Worm (Caenorhabditis elegans) whole organism, early embryonic: ENCODE measurements around the gene ceh-23.

Source experiments
- B0310.2 ChIP-seq: sonication (generic microtip); optimal IDR thresholded peaks from 2 replicates; lab custom pipeline; 2016; ENCODE audit warnings: mild to moderate bottlenecking, missing genetic modification characterization, missing compliant biosample characterization
- F13C5.2 ChIP-seq: sonication (generic microtip); optimal IDR thresholded peaks from 2 replicates; lab custom pipeline; 2017; ENCODE audit warnings: mild to moderate bottlenecking, missing genetic modification characterization, inconsistent platforms, missing compliant biosample characterization
- aly-1 ChIP-seq: sonication (generic microtip); optimal IDR thresholded peaks from 2 replicates; lab custom pipeline; 2016; ENCODE audit warnings: missing genetic modification characterization, missing compliant biosample characterization
- ama-1 ChIP-seq: fragments of 150-350 bp; optimal IDR thresholded peaks from 2 replicates; lab custom pipeline; 2014
- ceh-13 ChIP-seq: fragments of 200-800 bp; sonication (Bioruptor generic); optimal IDR thresholded peaks from 2 replicates; lab custom pipeline; 2018; ENCODE audit warnings: mild to moderate bottlenecking, missing genetic modification characterization, missing compliant biosample characterization
- ceh-36 ChIP-seq: sonication (generic microtip); optimal IDR thresholded peaks from 2 replicates; lab custom pipeline; 2016; ENCODE audit warnings: missing genetic modification characterization, inconsistent platforms, missing compliant biosample characterization
- ets-7 ChIP-seq: sonication (generic microtip); optimal IDR thresholded peaks from 2 replicates; lab custom pipeline; 2016; ENCODE audit warnings: missing genotype, missing genetic modification characterization, missing compliant biosample characterization
- flt-1 ChIP-seq: fragments of 200-800 bp; sonication (Bioruptor generic); IDR thresholded peaks from 2 replicates; pipeline ENCODE4 v1.3.6; 2022; ENCODE audit warnings: missing genetic modification characterization, missing compliant biosample characterization
- hmbx-1 ChIP-seq: sonication (generic microtip); optimal IDR thresholded peaks from 2 replicates; lab custom pipeline; 2016; ENCODE audit warnings: mild to moderate bottlenecking, missing genetic modification characterization, missing compliant biosample characterization
- hmg-4 ChIP-seq: fragments of 200-800 bp; sonication (Bioruptor generic); optimal IDR thresholded peaks from 2 replicates; lab custom pipeline; 2018; ENCODE audit warnings: mild to moderate bottlenecking, missing genetic modification characterization, missing compliant biosample characterization
- hnd-1 ChIP-seq: sonication (generic microtip); optimal IDR thresholded peaks from 2 replicates; lab custom pipeline; 2016; ENCODE audit warnings: missing genetic modification characterization, missing compliant biosample characterization
- pes-1 ChIP-seq: fragments of 200-800 bp; sonication (Bioruptor generic); IDR thresholded peaks from 2 replicates; pipeline ENCODE4 v1.3.6; 2022; ENCODE audit warnings: missing genetic modification reagents, missing genetic modification characterization, missing compliant biosample characterization
- scrt-1 ChIP-seq: fragments of 200-800 bp; sonication (Bioruptor generic); IDR thresholded peaks from 2 replicates; pipeline ENCODE4 v1.3.6; 2022; ENCODE audit warnings: missing genetic modification characterization, missing compliant biosample characterization
- sea-1 ChIP-seq: fragments of 200-800 bp; sonication (Bioruptor generic); conservative IDR thresholded peaks from 2 replicates; pipeline ENCODE4 v1.3.6; 2022; ENCODE audit warnings: missing genetic modification characterization, missing compliant biosample characterization
- tbx-11 ChIP-seq: fragments of 200-800 bp; sonication (Bioruptor generic); IDR thresholded peaks from 2 replicates; pipeline ENCODE4 v1.3.6; 2022; ENCODE audit warnings: missing genetic modification characterization, missing compliant biosample characterization
- tbx-37 ChIP-seq: fragments of 200-800 bp; sonication (Bioruptor generic); conservative IDR thresholded peaks from 2 replicates; pipeline ENCODE4 v1.3.6; 2022; ENCODE audit warnings: missing genetic modification reagents, missing genetic modification characterization, missing compliant biosample characterization
- tra-4 ChIP-seq: sonication (generic microtip); optimal IDR thresholded peaks from 2 replicates; lab custom pipeline; 2017; ENCODE audit warnings: missing genetic modification characterization, missing compliant biosample characterization

ceh-23 gene

ce11 chrIII:7838907-7839642 is at the start of gene ceh-23:
Gene ceh-23 (plus strand): TSS chrIII:7839592.
- TF ChIP-seq ceh-13 (GFP tag; lab: Kevin White, UChicago), result no peak
- TF ChIP-seq ets-7 (tag; lab: Kevin White, UChicago), result no peak
- TF ChIP-seq F13C5.2, result no peak
- TF ChIP-seq tbx-11 (GFP tag; lab: Robert Waterston, UW), result no peak
- TF ChIP-seq tra-4 (tag; lab: Kevin White, UChicago), result no peak
- no peak for TF ChIP-seq ceh-36 (tag; lab: Kevin White, UChicago)
- no peak for TF ChIP-seq hmbx-1 (tag; lab: Kevin White, UChicago)
- no peak for TF ChIP-seq ama-1 (lab: Kevin White, UChicago)
- no peak for TF ChIP-seq scrt-1 (GFP tag; lab: Robert Waterston, UW)
- no peak for TF ChIP-seq hnd-1 (tag; lab: Kevin White, UChicago)

DNA sequence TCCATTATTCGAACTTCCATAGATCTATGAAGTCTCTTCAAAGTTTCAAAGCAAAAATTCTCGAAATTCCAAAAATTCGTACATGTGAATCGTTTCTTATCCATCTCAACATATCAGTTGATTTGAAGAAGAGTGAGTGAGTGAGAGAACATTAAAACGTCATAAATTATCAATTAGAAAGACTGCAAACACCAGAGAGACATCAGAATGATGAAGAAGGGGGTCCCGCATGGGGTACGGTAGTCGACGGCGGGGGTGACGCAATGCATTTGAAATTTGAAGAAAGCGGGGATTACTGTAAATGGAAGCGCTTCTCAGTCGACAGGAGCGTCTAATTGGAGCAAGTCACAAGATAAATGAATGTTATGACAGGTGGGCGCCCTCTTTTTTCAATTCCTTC is 48.9 kb upstream of the ceh-23 start:
- TF ChIP-seq tbx-11 (GFP tag; lab: Robert Waterston, UW) (no peak), aly-1 (tag; lab: Kevin White, UChicago) (no peak), ceh-13 (GFP tag; lab: Kevin White, UChicago) (no peak), sea-1 (GFP tag; lab: Robert Waterston, UW) (no peak), hnd-1 (tag; lab: Kevin White, UChicago) (no peak), flt-1 (GFP tag; lab: Robert Waterston, UW) (no peak), ets-7 (tag; lab: Kevin White, UChicago) (no peak), B0310.2 (tag; lab: Kevin White, UChicago) (no peak), tbx-37 (GFP tag; lab: Robert Waterston, UW) (no peak), pes-1 (GFP tag; lab: Robert Waterston, UW) (no peak), ceh-36 (tag; lab: Kevin White, UChicago) (no peak), tra-4 (tag; lab: Kevin White, UChicago) (no peak), hmg-4 (GFP tag; lab: Kevin White, UChicago) (no peak), scrt-1 (GFP tag; lab: Robert Waterston, UW) (no peak), hmbx-1 (tag; lab: Kevin White, UChicago) (no peak), F13C5.2 (no peak), ama-1 (lab: Kevin White, UChicago) (no peak)

ce11 chrIII:7792209-7792608 is 47.2 kb upstream of the ceh-23 start:
- TF ChIP-seq flt-1 (GFP tag; lab: Robert Waterston, UW), result no peak
- no peak for TF ChIP-seq tbx-37 (GFP tag; lab: Robert Waterston, UW)
- TF ChIP-seq hnd-1 (tag; lab: Kevin White, UChicago), result no peak
- TF ChIP-seq ama-1 (lab: Kevin White, UChicago), result no peak
- no peak for TF ChIP-seq aly-1 (tag; lab: Kevin White, UChicago)
- no peak for TF ChIP-seq tbx-11 (GFP tag; lab: Robert Waterston, UW)
- TF ChIP-seq ceh-36 (tag; lab: Kevin White, UChicago), result no peak
- TF ChIP-seq F13C5.2, result no peak
- TF ChIP-seq hmbx-1 (tag; lab: Kevin White, UChicago), result no peak
- TF ChIP-seq B0310.2 (tag; lab: Kevin White, UChicago), result no peak
- no peak for TF ChIP-seq ets-7 (tag; lab: Kevin White, UChicago)
- TF ChIP-seq tra-4 (tag; lab: Kevin White, UChicago), result no peak
- no peak for TF ChIP-seq scrt-1 (GFP tag; lab: Robert Waterston, UW)
- no peak for TF ChIP-seq hmg-4 (GFP tag; lab: Kevin White, UChicago)
- no peak for TF ChIP-seq pes-1 (GFP tag; lab: Robert Waterston, UW)
- TF ChIP-seq sea-1 (GFP tag; lab: Robert Waterston, UW), result no peak
- no peak for TF ChIP-seq ceh-13 (GFP tag; lab: Kevin White, UChicago)

- TF ChIP-seq ama-1 (lab: Kevin White, UChicago), result no peak
Measured at ce11 chrIII:7792970-7793369, 46.4 kb upstream of the ceh-23 start.

DNA sequence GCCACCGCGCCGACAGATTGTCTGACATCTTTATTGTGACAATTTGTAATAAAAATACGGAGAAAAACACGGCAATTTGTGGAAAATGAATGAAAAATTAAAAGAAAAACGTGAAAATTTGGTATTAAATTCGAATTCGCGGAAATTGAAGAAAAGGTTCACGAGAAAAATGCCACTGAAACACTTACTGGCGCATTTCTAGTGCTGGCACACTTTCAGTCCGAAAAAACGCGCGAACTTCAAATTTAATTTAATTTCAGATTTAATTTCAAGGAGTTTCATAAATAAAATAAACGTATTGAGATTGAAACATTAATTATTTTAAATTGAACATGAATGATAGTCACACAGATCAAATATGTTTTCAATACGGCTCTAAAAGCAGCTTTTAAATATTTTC is 44.1 kb upstream of the ceh-23 start, which contains the start of gene cyk-7:
TSS of gene cyk-7 (minus strand) at position 99 of the 400 bp plus-strand sequence.
- no peak for TF ChIP-seq hnd-1 (tag; lab: Kevin White, UChicago)
- no peak for TF ChIP-seq flt-1 (GFP tag; lab: Robert Waterston, UW)
- no peak for TF ChIP-seq ets-7 (tag; lab: Kevin White, UChicago)
- TF ChIP-seq F13C5.2, result no peak
- no peak for TF ChIP-seq ceh-13 (GFP tag; lab: Kevin White, UChicago)
- no peak for TF ChIP-seq ceh-36 (tag; lab: Kevin White, UChicago)

DNA sequence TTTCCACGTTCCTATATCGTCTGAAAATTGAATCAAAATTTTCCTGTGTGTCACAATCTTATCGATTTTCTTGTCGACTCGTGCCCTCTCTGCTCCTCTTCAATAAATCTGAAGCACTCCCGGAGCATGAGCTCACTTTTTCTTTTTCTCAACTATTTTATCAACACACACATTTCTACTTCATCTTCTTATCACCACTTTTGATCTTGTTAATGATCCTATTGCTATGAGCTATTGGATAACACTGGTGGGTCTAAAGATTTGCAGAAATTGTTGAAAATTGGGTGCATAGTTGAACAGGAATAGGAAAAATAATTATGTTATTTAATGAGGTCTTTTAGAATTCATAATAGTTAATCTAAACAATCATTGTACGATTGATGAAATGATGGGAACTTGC is 34.1 kb upstream of the ceh-23 start:
- TF ChIP-seq ceh-36 (tag; lab: Kevin White, UChicago), result no peak
- no peak for TF ChIP-seq hmbx-1 (tag; lab: Kevin White, UChicago)
- TF ChIP-seq hmg-4 (GFP tag; lab: Kevin White, UChicago), result no peak
- TF ChIP-seq ets-7 (tag; lab: Kevin White, UChicago), result no peak
- TF ChIP-seq flt-1 (GFP tag; lab: Robert Waterston, UW), result no peak
- no peak for TF ChIP-seq tra-4 (tag; lab: Kevin White, UChicago)
- no peak for TF ChIP-seq tbx-11 (GFP tag; lab: Robert Waterston, UW)
- TF ChIP-seq pes-1 (GFP tag; lab: Robert Waterston, UW), result no peak
- TF ChIP-seq scrt-1 (GFP tag; lab: Robert Waterston, UW), result no peak
- no peak for TF ChIP-seq tbx-37 (GFP tag; lab: Robert Waterston, UW)
- no peak for TF ChIP-seq aly-1 (tag; lab: Kevin White, UChicago)
- TF ChIP-seq F13C5.2, result no peak
- no peak for TF ChIP-seq sea-1 (GFP tag; lab: Robert Waterston, UW)
- no peak for TF ChIP-seq ceh-13 (GFP tag; lab: Kevin White, UChicago)
- TF ChIP-seq hnd-1 (tag; lab: Kevin White, UChicago), result no peak
- TF ChIP-seq B0310.2 (tag; lab: Kevin White, UChicago), result no peak
- no peak for TF ChIP-seq ama-1 (lab: Kevin White, UChicago)
